Worm (Caenorhabditis elegans) whole organism, late embryonic: Measurements from ENCODE around the gene F49E8.7.
A peak's percentile ranks its signal among the peaks of the same experiment; 100 is the strongest.

ENCODE experiments used
- elt-4 ChIP-seq: sonication (generic microtip); optimal IDR thresholded peaks from 2 replicates; lab custom pipeline; 2016; ENCODE audit warnings: missing genetic modification characterization, missing compliant biosample characterization
- fax-1 ChIP-seq: sonication (generic microtip); optimal IDR thresholded peaks from 2 replicates; lab custom pipeline; 2016; ENCODE audit warnings: missing genotype, missing genetic modification characterization, missing compliant biosample characterization
- nhr-11 ChIP-seq: fragments of 150-350 bp; optimal IDR thresholded peaks from 2 replicates; lab custom pipeline; 2014; ENCODE audit warnings: missing biosample characterization, missing genetic modification characterization
- zip-5 ChIP-seq: sonication (generic microtip); optimal IDR thresholded peaks from 2 replicates; lab custom pipeline; 2016; ENCODE audit warnings: missing genetic modification characterization, missing compliant biosample characterization

ce11 chrIV:7561614-7562142 is 5.5 kb upstream of the F49E8.7 start, which contains the start of gene ima-3:
- no peak for TF ChIP-seq fax-1 (tag; lab: Kevin White, UChicago)
- TF ChIP-seq nhr-11, result no peak
- TF ChIP-seq elt-4 (tag; lab: Kevin White, UChicago), result no peak
- TF ChIP-seq zip-5 (tag; lab: Kevin White, UChicago), result peak; percentile 7
